Fruit fly (Drosophila melanogaster) whole organism, embryonic: ENCODE data around the gene CG7966.

ENCODE experiments used
- Adf1 ChIP-seq: fragments of 200-800 bp; sonication (Bioruptor generic); IDR thresholded peaks from 2 replicates; pipeline ENCODE4 v1.3.6; 2022; ENCODE audit warnings: missing biosample characterization, missing genetic modification characterization
- Atf6 ChIP-seq: fragments of 200-800 bp; sonication (Bioruptor generic); IDR thresholded peaks from 2 replicates; pipeline ENCODE4 v1.3.6; 2022; ENCODE audit warnings: missing biosample characterization, missing genetic modification characterization
- CG10321 ChIP-seq: fragments of 200-800 bp; sonication (Bioruptor generic); IDR thresholded peaks from 2 replicates; pipeline ENCODE4 v1.3.6; 2022; ENCODE audit warnings: missing biosample characterization, missing genetic modification characterization
- CG11456 ChIP-seq: fragments of 200-800 bp; sonication (Bioruptor generic); IDR thresholded peaks from 3 replicates; pipeline ENCODE4 v1.3.6; 2022; ENCODE audit warnings: missing biosample characterization, missing genetic modification characterization
- CG12769 ChIP-seq: fragments of 200-800 bp; sonication (Bioruptor generic); optimal IDR thresholded peaks from 2 replicates; lab custom pipeline; 2019; ENCODE audit warnings: missing biosample characterization, mild to moderate bottlenecking, missing genetic modification characterization, moderate library complexity
- CG13894 ChIP-seq: fragments of 200-800 bp; sonication (Bioruptor generic); optimal IDR thresholded peaks from 3 replicates; lab custom pipeline; 2018; ENCODE audit warnings: missing biosample characterization, mild to moderate bottlenecking, missing genetic modification characterization, moderate library complexity
- CG15601 ChIP-seq: fragments of 200-800 bp; sonication (Bioruptor generic); optimal IDR thresholded peaks from 3 replicates; lab custom pipeline; 2019; ENCODE audit warnings: missing biosample characterization, mild to moderate bottlenecking, missing genetic modification characterization, moderate library complexity
- CG17912 ChIP-seq: fragments of 200-800 bp; sonication (Bioruptor generic); optimal IDR thresholded peaks from 2 replicates; lab custom pipeline; 2018; ENCODE audit warnings: missing biosample characterization, mild to moderate bottlenecking, missing genetic modification characterization
- CG18262 ChIP-seq: fragments of 200-800 bp; optimal IDR thresholded peaks from 3 replicates; lab custom pipeline; 2019; ENCODE audit warnings: missing biosample characterization, mild to moderate bottlenecking, missing genetic modification characterization, moderate library complexity
- CG30403 ChIP-seq: fragments of 200-800 bp; sonication (Bioruptor generic); optimal IDR thresholded peaks from 3 replicates; lab custom pipeline; 2016; ENCODE audit warnings: missing biosample characterization, missing genetic modification characterization
- CG31365 ChIP-seq: fragments of 200-800 bp; sonication (Bioruptor generic); optimal IDR thresholded peaks from 2 replicates; lab custom pipeline; 2018; ENCODE audit warnings: missing biosample characterization, mild to moderate bottlenecking, missing genetic modification characterization
- CG6272 ChIP-seq: fragments of 200-800 bp; sonication (Bioruptor generic); IDR thresholded peaks from 2 replicates; pipeline ENCODE4 v1.3.6; 2022; ENCODE audit warnings: missing biosample characterization, missing genetic modification characterization
- CG7745 ChIP-seq: fragments of 200-800 bp; sonication (Bioruptor generic); optimal IDR thresholded peaks from 2 replicates; lab custom pipeline; 2018; ENCODE audit warnings: missing biosample characterization, mild to moderate bottlenecking, missing genetic modification characterization, moderate library complexity
- CG9215 ChIP-seq: fragments of 200-800 bp; sonication (Bioruptor generic); IDR thresholded peaks from 2 replicates; pipeline ENCODE4 v1.3.6; 2022; ENCODE audit warnings: missing biosample characterization, missing genetic modification characterization
- CrebB ChIP-seq: fragments of 200-800 bp; sonication (Bioruptor generic); optimal IDR thresholded peaks from 3 replicates; lab custom pipeline; 2018; ENCODE audit warnings: missing biosample characterization, mild to moderate bottlenecking, missing genetic modification characterization
- D ChIP-seq, 2 experiments: fragments of 200-800 bp in 1 of 2; fragments of >200 bp in 1 of 2; sonication (Bioruptor generic) in 1 of 2; optimal IDR thresholded peaks; 2 replicates in 1 of 2; 3 replicates in 1 of 2; lab custom pipeline; 2017; ENCODE audit warnings: mild to moderate bottlenecking in 1 of 2, missing biosample characterization in 1 of 2, missing genetic modification characterization in 1 of 2, missing genetic modification reagents in 1 of 2
- Dek ChIP-seq: fragments of 200-800 bp; sonication (Bioruptor generic); optimal IDR thresholded peaks from 3 replicates; lab custom pipeline; 2019; ENCODE audit warnings: missing biosample characterization, mild to moderate bottlenecking, missing genetic modification characterization, moderate library complexity
- Ets65A ChIP-seq: fragments of 200-800 bp; sonication (Bioruptor generic); peaks from one replicate; lab custom pipeline; 2016; ENCODE audit warnings: missing biosample characterization, missing genetic modification characterization
- Ets97D ChIP-seq: fragments of 200-800 bp; sonication (Bioruptor generic); optimal IDR thresholded peaks from 3 replicates; lab custom pipeline; 2016; ENCODE audit warnings: missing biosample characterization, missing genetic modification characterization
- Gsc ChIP-seq: fragments of 200-800 bp; sonication (Bioruptor generic); IDR thresholded peaks from 2 replicates; pipeline ENCODE4 v1.3.6; 2022; ENCODE audit warnings: missing biosample characterization, missing genetic modification characterization
- HLH3B ChIP-seq: fragments of 200-800 bp; sonication (Bioruptor generic); IDR thresholded peaks from 2 replicates; pipeline ENCODE4 v1.3.6; 2022; ENCODE audit warnings: missing biosample characterization, missing genetic modification characterization
- HmgD ChIP-seq: fragments of 200-800 bp; sonication (Bioruptor generic); optimal IDR thresholded peaks from 3 replicates; lab custom pipeline; 2016; ENCODE audit warnings: missing biosample characterization, missing genetic modification characterization
- Hmx ChIP-seq: fragments of 200-800 bp; sonication (Bioruptor generic); optimal IDR thresholded peaks from 2 replicates; lab custom pipeline; 2016; ENCODE audit warnings: missing biosample characterization, missing genetic modification characterization
- Hr39 ChIP-seq: fragments of >200 bp; optimal IDR thresholded peaks from 2 replicates; lab custom pipeline; 2017
- Myb ChIP-seq: fragments of 200-800 bp; sonication (Bioruptor generic); optimal IDR thresholded peaks from 2 replicates; lab custom pipeline; 2016; ENCODE audit warnings: missing biosample characterization, missing genetic modification characterization
- Opbp ChIP-seq: fragments of 200-800 bp; sonication (Bioruptor generic); IDR thresholded peaks from 3 replicates; pipeline ENCODE4 v1.3.6; 2022; ENCODE audit warnings: missing biosample characterization, missing genetic modification characterization; ENCODE audit not compliant: partially characterized antibody
- PHDP ChIP-seq: fragments of 200-800 bp; sonication (Bioruptor generic); optimal IDR thresholded peaks from 3 replicates; lab custom pipeline; 2018; ENCODE audit warnings: missing biosample characterization, mild to moderate bottlenecking, missing genetic modification characterization, moderate library complexity
- Sin3A ChIP-seq: fragments of >200 bp; optimal IDR thresholded peaks from 2 replicates; lab custom pipeline; 2018
- Sox102F ChIP-seq: fragments of 200-800 bp; sonication (Bioruptor generic); optimal IDR thresholded peaks from 2 replicates; lab custom pipeline; 2018; ENCODE audit warnings: missing biosample characterization, mild to moderate bottlenecking, missing genetic modification characterization, moderate library complexity
- bab2 ChIP-seq: fragments of 200-800 bp; sonication (Bioruptor generic); optimal IDR thresholded peaks from 2 replicates; lab custom pipeline; 2016; ENCODE audit warnings: missing biosample characterization, missing genetic modification characterization
- bbx ChIP-seq: fragments of 200-800 bp; sonication (Bioruptor generic); IDR thresholded peaks from 2 replicates; pipeline ENCODE4 v1.3.6; 2022; ENCODE audit warnings: missing biosample characterization, missing genetic modification characterization; ENCODE audit not compliant: partially characterized antibody
- disco-r ChIP-seq: fragments of 200-800 bp; sonication (Bioruptor generic); optimal IDR thresholded peaks from 2 replicates; lab custom pipeline; 2016; ENCODE audit warnings: missing biosample characterization, missing genetic modification characterization
- dpn ChIP-seq, 2 experiments: fragments of 200-800 bp; sonication (Bioruptor generic); optimal IDR thresholded peaks; 3 replicates each; lab custom pipeline; 2016; ENCODE audit warnings: missing biosample characterization in 2 of 2, missing genetic modification characterization in 2 of 2
- eve ChIP-seq, 2 experiments: fragments of >200 bp; optimal IDR thresholded peaks; 2 replicates each; lab custom pipeline; 2017; ENCODE audit warnings: missing biosample characterization in 2 of 2, missing genetic modification characterization in 2 of 2
- fd102C ChIP-seq: fragments of 200-800 bp; sonication (Bioruptor generic); optimal IDR thresholded peaks from 2 replicates; lab custom pipeline; 2018; ENCODE audit warnings: missing biosample characterization, mild to moderate bottlenecking, missing genetic modification characterization, moderate library complexity
- fru ChIP-seq: fragments of >200 bp; optimal IDR thresholded peaks from 2 replicates; lab custom pipeline; 2017
- gem ChIP-seq: fragments of 200-800 bp; sonication (Bioruptor generic); optimal IDR thresholded peaks from 2 replicates; lab custom pipeline; 2019; ENCODE audit warnings: missing biosample characterization, mild to moderate bottlenecking, missing genetic modification characterization, moderate library complexity
- gfzf ChIP-seq: fragments of 200-800 bp; sonication (Bioruptor generic); optimal IDR thresholded peaks from 2 replicates; lab custom pipeline; 2016; ENCODE audit warnings: missing biosample characterization, mild to moderate bottlenecking, missing genetic modification characterization, moderate library complexity
- h ChIP-seq: fragments of >200 bp; optimal IDR thresholded peaks from 2 replicates; lab custom pipeline; 2017
- hbn ChIP-seq: fragments of 200-800 bp; sonication (Bioruptor generic); IDR thresholded peaks from 2 replicates; pipeline ENCODE4 v1.3.6; 2022; ENCODE audit warnings: missing biosample characterization, missing genetic modification characterization; ENCODE audit not compliant: partially characterized antibody
- jing ChIP-seq: fragments of 200-800 bp; sonication (Bioruptor generic); optimal IDR thresholded peaks from 2 replicates; lab custom pipeline; 2018; ENCODE audit warnings: missing biosample characterization, mild to moderate bottlenecking, missing genetic modification characterization
- kay ChIP-seq: fragments of 200-800 bp; sonication (Bioruptor generic); optimal IDR thresholded peaks from 2 replicates; lab custom pipeline; 2016; ENCODE audit warnings: missing biosample characterization, missing genetic modification characterization
- klu ChIP-seq: fragments of 200-800 bp; sonication (Bioruptor generic); IDR thresholded peaks from 2 replicates; pipeline ENCODE4 v1.3.6; 2022; ENCODE audit warnings: missing biosample characterization, missing genetic modification characterization
- knrl ChIP-seq: fragments of 200-800 bp; sonication (Bioruptor generic); IDR thresholded peaks from 3 replicates; pipeline ENCODE4 v1.3.6; 2022; ENCODE audit warnings: missing biosample characterization, missing genetic modification characterization; ENCODE audit not compliant: partially characterized antibody
- maf-S ChIP-seq: fragments of 200-800 bp; sonication (Bioruptor generic); optimal IDR thresholded peaks from 2 replicates; lab custom pipeline; 2016; ENCODE audit warnings: missing biosample characterization, missing genetic modification characterization
- otp ChIP-seq: fragments of 200-800 bp; sonication (Bioruptor generic); IDR thresholded peaks from 3 replicates; pipeline ENCODE4, ENCODE4 v1.3.6; 2022; ENCODE audit warnings: missing biosample characterization, missing genetic modification characterization
- scrt ChIP-seq: fragments of 200-800 bp; sonication (Bioruptor generic); optimal IDR thresholded peaks from 2 replicates; lab custom pipeline; 2018; ENCODE audit warnings: missing biosample characterization, mild to moderate bottlenecking, missing genetic modification characterization, moderate library complexity
- slbo ChIP-seq: fragments of 200-800 bp; sonication (Bioruptor generic); IDR thresholded peaks from 2 replicates; pipeline ENCODE4 v1.3.6; 2022; ENCODE audit warnings: missing biosample characterization, missing genetic modification characterization
- vvl ChIP-seq: fragments of 200-800 bp; sonication (Bioruptor generic); IDR thresholded peaks from 2 replicates; pipeline ENCODE4 v1.3.6; 2022; ENCODE audit warnings: missing biosample characterization, missing genetic modification characterization
- yki ChIP-seq: fragments of >200 bp; optimal IDR thresholded peaks from 3 replicates; lab custom pipeline; 2018

CG7966 gene

dm6 chr3R:13088395-13088794 lies 37.1 kb upstream of the CG7966 start, which contains the start of gene timeout (continued):
- TF ChIP-seq Dek (no peak), Sin3A (lab: Kevin White, UChicago) (peak; percentile 25), jing (GFP tag; lab: Kevin White, UChicago) (no peak), kay (no peak), hbn (peak; percentile 63), knrl (peak; percentile 74; the same call in 2 of the 3 replicates), Opbp (GFP tag; lab: Robert Waterston, UW) (peak; percentile 77; the same call in 2 of the 3 replicates), CG12769 (tag; lab: Kevin White, UChicago) (no peak), CG31365 (tag; lab: Kevin White, UChicago) (no peak), bab2 (no peak), PHDP (no peak), CG6272 (GFP tag; lab: Robert Waterston, UW) (no peak), maf-S (GFP tag; lab: Kevin White, UChicago) (no peak), Atf6 (GFP tag; lab: Robert Waterston, UW) (no peak), Gsc (GFP tag; lab: Robert Waterston, UW) (no peak), bbx (GFP tag; lab: Robert Waterston, UW) (peak; percentile 70), CG10321 (GFP tag; lab: Robert Waterston, UW) (no peak), fru (lab: Kevin White, UChicago) (no peak), h (lab: Kevin White, UChicago) (no peak), CG30403 (no peak), Adf1 (GFP tag; lab: Robert Waterston, UW) (no peak), CG9215 (GFP tag; lab: Robert Waterston, UW) (no peak)

DNA sequence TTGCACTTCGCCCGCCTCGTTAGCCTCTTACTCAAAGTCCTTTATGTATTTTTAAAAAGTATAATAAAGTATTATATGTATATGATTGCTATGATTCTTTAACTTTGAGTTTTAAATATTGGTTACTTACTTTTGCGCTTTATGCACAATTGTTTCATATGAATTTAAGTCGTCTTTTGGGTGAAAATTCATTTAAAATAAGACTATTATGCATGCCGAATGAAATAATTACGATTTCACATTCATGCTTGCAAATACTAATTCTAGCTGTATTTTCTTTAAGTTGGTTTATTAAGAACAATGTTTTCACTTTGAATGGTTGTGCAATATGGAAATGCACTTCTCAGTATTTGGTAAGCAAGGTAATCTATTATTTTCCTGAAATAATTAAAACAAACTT lies 34.7 kb upstream of the CG7966 start, which contains the start of gene CG43063:
Gene CG43063, plus strand, starts transcription at position 301 of the 400 bp plus-strand sequence.
- TF ChIP-seq CG17912 (GFP tag; lab: Kevin White, UChicago), result no peak
- no peak for TF ChIP-seq otp (GFP tag; lab: Robert Waterston, UW)
- TF ChIP-seq klu (GFP tag; lab: Robert Waterston, UW), result no peak
- no peak for TF ChIP-seq HLH3B
- no peak for TF ChIP-seq CrebB (tag; lab: Kevin White, UChicago)
- no peak for TF ChIP-seq CG7745 (tag; lab: Kevin White, UChicago)
- TF ChIP-seq CG15601, result no peak
- TF ChIP-seq HmgD (GFP tag; lab: Kevin White, UChicago), result no peak
- TF ChIP-seq fd102C (GFP tag; lab: Kevin White, UChicago), result no peak
- no peak for TF ChIP-seq gfzf (GFP tag; lab: Kevin White, UChicago)
- TF ChIP-seq disco-r (GFP tag; lab: Kevin White, UChicago), result no peak

DNA sequence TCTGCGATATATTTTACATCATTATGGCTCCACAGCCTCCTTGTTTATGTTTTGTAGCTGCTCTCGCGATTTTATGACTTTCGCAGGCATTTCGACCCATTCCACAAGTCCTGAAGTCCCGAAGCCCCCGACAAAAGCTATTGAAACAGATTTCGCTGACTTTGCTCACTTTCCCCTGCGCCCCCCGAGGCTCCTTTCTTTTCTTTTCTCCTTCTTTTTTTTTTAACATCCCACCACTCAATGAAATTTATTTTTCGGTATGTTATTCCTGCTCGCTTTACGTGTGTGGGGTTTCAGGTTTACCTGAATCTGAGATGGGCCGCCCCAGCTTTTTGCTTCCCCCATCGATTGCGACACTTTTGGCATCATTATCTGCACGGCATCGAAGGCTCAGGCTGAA lies 31.1 kb upstream of the CG7966 start:
- TF ChIP-seq Hmx (GFP tag; lab: Kevin White, UChicago), result no peak
- TF ChIP-seq D (optimal IDR thresholded peaks at IDR 0.05; lab: Kevin White, UChicago), result no peak
- no peak for TF ChIP-seq D (GFP tag; optimal IDR thresholded peaks at IDR 0.05; lab: Kevin White, UChicago)
- peak; percentile 91 for TF ChIP-seq Ets65A
- TF ChIP-seq Hr39 (lab: Kevin White, UChicago), result peak; percentile 83
- TF ChIP-seq CG13894, result peak; percentile 82

DNA sequence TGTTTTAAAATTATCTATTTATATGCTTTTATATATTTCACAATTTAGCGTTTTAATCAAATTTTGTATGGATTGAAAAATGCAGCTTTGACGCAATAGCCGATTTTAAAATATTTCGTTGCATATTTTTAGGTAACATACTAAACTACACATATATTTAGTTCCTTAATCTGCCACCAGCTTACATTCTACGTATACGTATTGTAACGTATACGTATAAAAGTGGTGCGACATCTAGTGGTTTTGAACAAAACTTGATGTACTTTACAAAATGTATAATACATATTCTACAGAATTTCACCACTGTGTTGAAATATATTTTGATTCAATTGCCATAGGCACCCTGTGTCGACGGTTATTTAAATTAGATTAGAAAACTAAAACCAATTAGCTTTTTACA lies 27.0 kb upstream of the CG7966 start:
- TF ChIP-seq Myb (GFP tag; lab: Kevin White, UChicago), result peak; percentile 90
- peak; percentile 62; the same call in 1 of the 3 replicates for TF ChIP-seq knrl
- TF ChIP-seq CG11456, result peak; percentile 43; the same call in 2 of the 3 replicates
- TF ChIP-seq slbo (GFP tag; lab: Robert Waterston, UW), result peak; percentile 46; the same call in 1 of the 2 replicates
- TF ChIP-seq CG18262 (tag; lab: Kevin White, UChicago), result peak; percentile 9
- peak; percentile 30 for TF ChIP-seq Sox102F (GFP tag; lab: Kevin White, UChicago)
- TF ChIP-seq eve (GFP tag; optimal IDR thresholded peaks at IDR 0.05; lab: Kevin White, UChicago), result no peak
- peak; percentile 50 for TF ChIP-seq yki
- TF ChIP-seq scrt (GFP tag; lab: Kevin White, UChicago), result no peak
- peak; percentile 22; the same call in 1 of the 2 replicates for TF ChIP-seq bbx (GFP tag; lab: Robert Waterston, UW)
- peak; percentile 73 for TF ChIP-seq vvl (GFP tag; lab: Robert Waterston, UW)
- TF ChIP-seq Ets97D (GFP tag; lab: Kevin White, UChicago), result peak; percentile 36
- TF ChIP-seq Gsc (GFP tag; lab: Robert Waterston, UW), result no peak
- no peak for TF ChIP-seq gem (tag; lab: Kevin White, UChicago)
- TF ChIP-seq dpn (GFP tag; optimal IDR thresholded peaks at IDR 0.05; lab: Kevin White, UChicago), result peak; percentile 16 to 55
